Worm (Caenorhabditis elegans) whole organism, dauer: ENCODE results near the gene C26E6.12.
"Not testable (repeated sequence)": the region's sequence is repeated elsewhere in the genome, so short reads cannot be mapped to it uniquely, and the experiment has no call there.

Source experiments
- unc-62 ChIP-seq: sonication (generic microtip); optimal IDR thresholded peaks from 2 replicates; lab custom pipeline; 2017; ENCODE audit warnings: missing biosample characterization, missing genetic modification reagents, missing genetic modification characterization

C26E6.12 gene

DNA sequence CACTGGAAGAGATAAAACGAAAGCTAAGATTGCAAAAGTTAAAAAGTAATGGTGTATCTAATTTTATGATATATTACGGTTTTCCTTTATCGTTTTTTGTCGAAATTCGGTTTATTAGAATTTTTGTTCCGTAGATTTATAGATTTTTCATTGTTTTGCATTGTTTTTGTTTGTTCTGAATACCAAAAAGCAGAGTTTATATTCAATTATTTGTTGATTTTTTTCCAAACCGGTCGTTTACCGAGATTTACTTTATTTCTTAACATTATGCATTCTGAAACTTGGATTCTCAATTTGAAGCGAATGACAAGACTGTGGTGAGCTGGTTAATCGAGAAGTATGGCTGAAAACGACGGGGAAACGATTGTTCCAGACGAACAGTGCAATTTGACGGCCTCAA is 5.0 kb upstream of the C26E6.12 start, which contains the start of gene fsn-1:
TSS of gene fsn-1 (plus strand) at position 301 of the 400 bp plus-strand sequence.
- TF ChIP-seq unc-62, result no peak

DNA sequence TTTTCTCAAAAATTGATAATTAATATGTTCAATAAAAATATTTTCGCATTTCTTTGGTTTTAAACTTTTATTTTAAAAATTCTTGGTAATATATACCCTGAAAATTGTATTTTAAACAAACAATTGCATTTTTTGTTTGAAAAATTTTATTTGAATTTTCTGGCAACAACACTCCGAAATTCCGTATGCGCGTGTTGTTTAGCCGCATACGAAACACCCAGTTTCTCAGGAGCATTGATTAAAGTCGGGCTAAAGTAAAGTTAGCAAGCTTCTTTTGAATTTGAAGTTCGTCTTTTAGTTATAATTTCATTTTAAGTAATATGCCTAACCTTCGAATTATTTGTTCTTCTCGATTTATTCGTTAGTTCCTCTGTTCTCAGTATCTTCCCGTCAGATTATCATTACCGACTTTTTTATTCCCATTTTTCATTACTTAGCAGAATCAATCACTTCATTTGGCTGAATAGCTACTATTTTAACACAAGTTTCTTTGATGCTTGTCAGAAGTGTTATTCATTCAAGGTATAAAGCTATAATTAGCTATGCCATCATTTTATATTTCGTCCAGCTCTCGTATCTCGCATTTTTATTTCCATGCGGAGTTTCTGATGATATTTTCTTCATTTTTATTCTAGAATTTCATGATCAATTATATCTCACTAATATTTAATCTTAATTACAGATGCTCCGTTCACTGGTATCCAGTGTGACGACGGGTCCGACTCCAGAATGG is 3.0 kb upstream of the C26E6.12 start, which contains the start of gene mrps-18C:
TSS of gene mrps-18C (plus strand) at position 683 of the 733 bp plus-strand sequence.
- no peak for TF ChIP-seq unc-62

DNA sequence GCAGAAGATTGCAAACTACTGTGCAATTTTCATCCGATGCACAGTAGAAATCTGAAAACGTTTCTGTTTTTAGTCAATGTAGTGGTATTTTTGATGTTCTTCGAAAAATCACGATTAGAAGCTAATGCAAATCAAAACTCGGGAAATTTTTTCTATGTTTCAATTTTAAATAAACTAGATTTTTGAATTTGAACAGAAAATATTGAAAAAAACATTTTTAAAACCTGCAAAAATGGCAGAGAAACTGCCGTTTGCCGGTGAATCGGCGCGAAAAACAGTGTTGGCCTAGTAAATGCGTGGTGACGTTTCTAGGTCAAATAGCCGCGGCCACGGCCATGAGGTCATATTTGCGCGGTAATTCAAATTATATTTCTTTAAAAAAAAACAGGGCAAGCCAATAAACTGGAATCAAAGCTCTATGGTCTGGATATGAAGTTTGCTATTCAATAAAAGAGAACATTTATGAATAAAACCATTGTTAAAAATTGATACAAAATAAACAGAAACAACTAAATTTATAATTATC is 1.8 kb downstream of the C26E6.12 start, which contains the start of gene set-2:
TSS of gene set-2 (minus strand) at position 51 of the 526 bp plus-strand sequence.
- TF ChIP-seq unc-62, result no peak

DNA sequence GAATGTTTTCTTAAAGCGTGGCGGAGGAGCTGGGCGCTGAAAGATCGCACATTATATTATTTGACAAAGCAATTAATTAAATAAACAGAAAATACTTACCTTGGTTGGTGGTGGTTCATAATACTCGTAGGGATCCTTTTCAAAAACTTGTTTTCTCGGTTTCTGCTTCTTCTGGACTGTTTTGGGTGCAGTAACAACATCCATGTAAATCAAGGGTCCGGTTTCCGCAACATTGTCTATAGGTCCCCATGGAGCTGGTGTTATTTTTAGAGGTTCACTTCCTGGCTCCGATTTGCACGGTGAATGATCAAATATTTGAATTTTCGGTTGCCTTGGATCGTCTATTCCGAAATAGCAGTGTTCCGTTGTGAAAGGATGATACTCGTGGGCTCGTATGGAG is 7.9 kb downstream of the C26E6.12 start:
- no peak for TF ChIP-seq unc-62

DNA sequence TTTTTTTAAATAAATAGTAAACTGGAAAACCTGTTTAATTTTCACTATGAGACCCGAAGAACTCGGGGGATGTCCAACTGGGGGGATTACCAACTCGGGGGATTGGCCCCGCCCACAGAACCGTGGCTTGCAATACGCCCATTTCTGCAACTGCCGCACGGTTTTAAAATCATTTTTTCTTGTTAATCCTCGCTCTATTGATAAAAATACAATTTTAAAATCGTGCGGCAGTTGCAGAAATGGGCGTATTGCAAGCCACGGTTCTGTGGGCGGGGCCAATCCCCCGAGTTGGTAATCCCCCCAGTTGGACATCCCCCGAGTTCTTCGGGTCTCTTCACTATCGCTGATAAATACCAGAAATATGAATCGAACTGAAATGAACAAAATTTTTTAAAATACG is 10.0 kb downstream of the C26E6.12 start, which contains the start of gene mmab-1:
TSS of gene mmab-1 (minus strand) at position 95 of the 400 bp plus-strand sequence.
- not testable (repeated sequence) for TF ChIP-seq unc-62

DNA sequence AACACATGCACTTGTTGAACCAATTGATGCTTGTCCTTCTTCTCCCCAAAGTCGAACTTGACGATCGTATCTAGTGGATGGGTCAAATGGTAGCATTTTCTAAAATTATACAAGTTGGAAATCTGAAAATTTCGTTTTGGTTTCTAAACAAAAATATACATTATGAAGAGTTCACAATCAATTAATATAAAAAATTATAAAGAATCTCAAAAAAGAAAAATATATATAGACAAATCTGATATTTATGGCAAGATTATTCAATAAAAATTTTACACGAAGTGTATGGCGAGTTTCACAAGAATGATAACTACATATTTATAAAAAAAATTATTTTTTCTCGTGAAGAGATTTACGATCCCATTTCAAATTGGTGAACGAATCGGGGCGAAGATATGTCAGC is 11.8 kb downstream of the C26E6.12 start, which contains the start of gene ula-1:
TSS of gene ula-1 (minus strand) at position 101 of the 400 bp plus-strand sequence.
- TF ChIP-seq unc-62, result no peak

DNA sequence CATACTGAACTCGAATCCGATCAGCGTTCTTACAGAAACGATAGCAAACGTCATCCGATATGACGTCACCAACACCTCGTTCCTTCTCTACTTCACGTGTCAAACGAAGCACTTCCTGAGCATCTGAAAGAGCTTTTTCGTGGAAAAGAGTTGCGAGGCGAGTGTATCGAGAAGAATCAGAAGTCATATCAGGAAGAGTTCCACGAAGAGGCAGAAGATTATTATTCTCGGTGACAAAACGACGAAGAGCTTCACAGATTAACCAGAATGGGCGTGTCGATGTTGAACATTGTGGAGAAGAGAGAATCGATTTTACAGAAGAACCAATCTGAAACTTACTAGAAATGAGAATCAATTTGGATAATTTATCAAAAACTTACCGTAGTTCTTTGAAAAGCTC is 13.1 kb downstream of the C26E6.12 start:
- no peak for TF ChIP-seq unc-62

DNA sequence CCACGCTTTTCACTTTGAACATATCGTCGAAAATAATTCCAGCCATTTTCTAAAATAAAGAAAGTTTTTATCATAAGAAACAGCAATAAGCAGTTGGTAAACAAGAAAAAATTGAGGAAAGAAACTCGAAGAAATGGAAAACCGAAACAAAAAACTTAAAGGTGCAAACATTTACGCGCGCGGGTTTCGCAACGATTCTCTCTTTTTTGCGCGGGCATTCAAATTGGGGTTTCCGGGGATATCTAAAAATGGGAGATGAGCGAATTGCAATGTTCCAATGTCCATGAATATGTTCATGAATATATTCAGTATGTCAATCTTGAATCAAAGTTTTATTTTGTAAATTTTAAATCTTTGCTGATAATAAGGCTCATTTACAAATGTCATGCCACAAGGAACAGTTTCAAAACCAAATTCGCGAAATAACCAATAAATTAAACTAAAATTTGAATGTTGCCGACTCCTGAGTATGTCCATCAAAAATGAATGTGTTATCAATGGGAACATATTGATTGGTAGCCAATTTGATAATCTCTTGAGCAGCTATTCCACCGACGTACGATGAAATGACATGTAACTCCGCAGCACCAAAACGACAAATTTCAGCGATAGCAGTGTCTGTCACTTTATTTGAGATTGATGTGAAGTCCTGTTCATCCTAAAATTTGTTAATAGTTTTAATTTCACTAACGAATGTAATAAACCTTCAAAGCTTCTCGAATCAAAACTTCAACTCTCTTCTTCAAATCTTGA is 13.9 kb downstream of the C26E6.12 start, which contains the start of gene rpb-8:
TSS of gene rpb-8 (minus strand) at position 49 of the 753 bp plus-strand sequence.
- no peak for TF ChIP-seq unc-62

DNA sequence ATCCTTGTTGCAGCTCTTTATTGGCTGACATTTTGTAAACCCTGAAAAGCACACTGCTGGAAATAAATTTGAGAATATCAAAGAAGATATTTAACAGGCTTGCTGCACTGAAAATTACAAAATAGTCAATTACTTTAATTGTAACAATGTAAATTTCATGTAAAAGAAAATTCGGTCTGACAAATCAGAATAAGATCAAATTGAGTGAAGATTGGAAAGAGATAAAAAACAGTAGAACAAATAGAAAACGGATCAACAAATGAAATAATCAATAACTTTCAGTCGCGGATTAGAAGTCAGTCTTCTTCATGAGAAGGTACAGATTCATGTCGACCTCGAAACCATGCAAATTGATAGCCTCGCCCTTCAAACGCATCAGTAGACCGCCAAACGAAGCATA is 15.0 kb downstream of the C26E6.12 start, which contains the start of gene rars-1:
TSS of gene rars-1 (minus strand) at position 101 of the 400 bp plus-strand sequence.
- no peak for TF ChIP-seq unc-62

DNA sequence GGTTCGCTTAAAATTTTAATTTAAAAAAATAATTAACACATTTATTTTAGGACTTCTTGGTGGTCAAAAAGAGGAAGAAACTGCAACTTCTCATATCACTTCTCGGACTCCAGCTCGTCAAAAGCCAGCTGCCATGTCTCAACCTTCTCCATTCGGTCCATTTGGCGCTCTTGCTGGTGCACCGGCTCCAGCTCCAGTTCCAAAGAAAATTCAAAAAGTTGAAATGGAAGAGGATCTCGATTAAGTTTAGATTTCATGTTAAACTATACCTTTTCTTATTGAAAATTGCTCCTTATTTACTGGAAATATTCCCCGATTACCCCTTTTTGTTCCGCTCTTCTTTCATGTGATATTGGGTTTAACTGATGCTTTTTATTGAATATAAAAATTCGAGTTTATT is 18.3 kb downstream of the C26E6.12 start:
- TF ChIP-seq unc-62, result no peak

DNA sequence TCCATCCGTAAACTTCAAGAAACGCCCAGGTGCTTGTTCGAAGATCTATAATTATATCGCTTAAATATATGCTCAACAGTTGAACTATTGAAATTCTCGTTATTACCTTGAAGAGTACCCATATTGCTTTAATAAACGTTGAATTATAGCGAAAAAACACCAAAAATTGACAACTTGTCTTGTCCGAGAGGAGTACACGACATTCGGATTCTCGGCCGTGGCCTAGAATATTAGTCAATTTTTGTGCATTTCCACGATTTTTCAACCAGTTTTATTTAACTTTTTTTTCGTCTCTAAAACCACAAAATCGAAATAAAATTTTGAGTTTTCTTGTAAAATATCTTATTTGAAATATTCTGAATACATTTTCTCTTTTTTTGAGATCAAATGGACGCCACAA is 19.7 kb downstream of the C26E6.12 start, which contains the start of the genes F26F4.9 and cee-1:
TSS of gene F26F4.9 (minus strand) at position 205 of the 400 bp plus-strand sequence.
TSS of gene cee-1 (plus strand) at position 383 of the 400 bp plus-strand sequence.
- TF ChIP-seq unc-62, result no peak

DNA sequence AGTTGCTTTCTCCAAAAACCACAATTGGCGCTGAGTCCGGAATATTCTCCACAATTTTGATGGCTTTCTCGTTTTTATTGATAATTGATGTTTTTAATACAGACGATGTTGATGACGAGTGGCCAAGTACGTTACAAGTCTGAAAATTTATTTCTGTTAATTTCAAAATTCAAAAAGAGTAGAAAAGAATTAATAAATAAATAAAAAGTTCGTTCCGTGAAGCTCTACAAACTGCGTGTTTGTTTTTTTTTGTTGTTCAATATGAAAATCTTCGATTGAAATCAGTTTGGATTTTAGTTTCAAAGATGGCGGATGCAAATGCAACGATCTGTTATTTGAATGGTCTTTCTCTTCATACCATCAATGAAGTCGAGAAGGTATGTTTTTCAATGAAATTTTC is 21.1 kb downstream of the C26E6.12 start, which contains the start of gene F26F4.2:
TSS of gene F26F4.2 (plus strand) at position 301 of the 400 bp plus-strand sequence.
- TF ChIP-seq unc-62, result no peak

DNA sequence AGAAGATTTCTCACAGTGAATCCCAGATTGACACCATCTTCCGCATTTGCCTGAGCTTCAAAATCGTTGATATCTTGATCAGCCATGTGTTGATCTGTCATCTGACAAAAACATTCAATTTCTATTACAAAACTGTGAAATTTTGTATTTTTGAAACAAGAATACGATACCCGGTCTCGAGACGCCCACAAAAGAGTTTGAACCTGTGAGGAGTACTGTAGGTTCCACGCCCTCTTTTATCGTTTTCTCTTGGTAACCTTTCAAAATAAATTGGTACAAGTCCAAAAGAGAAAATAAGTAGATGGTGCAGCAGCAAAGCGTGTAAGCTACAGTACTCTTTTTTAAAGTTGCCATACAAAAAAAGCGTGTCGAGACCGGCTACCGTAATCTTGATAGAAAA is 22.1 kb downstream of the C26E6.12 start, which contains the start of gene F26F4.12:
TSS of gene F26F4.12 (minus strand) at position 101 of the 400 bp plus-strand sequence.
- TF ChIP-seq unc-62, result no peak

DNA sequence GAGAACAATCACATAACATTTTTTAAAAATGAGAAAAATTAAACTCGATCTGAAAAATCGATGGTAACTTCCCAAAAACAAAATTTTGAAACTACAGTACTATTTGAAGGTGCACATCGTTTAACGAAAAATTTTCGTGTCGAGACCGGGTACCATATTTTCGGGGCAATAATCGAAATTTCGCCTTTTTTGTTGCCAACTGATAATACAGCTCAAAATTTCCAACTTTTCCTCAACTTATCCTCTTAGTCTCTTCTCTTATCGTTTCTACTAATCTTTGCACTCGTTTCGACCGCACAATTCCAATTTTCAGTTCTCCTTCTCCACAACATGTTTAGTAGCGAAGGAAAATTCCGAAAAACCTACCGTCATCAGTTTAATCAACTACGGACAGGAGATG is 25.2 kb downstream of the C26E6.12 start, which contains the start of gene rom-1:
TSS of gene rom-1 (plus strand) at position 301 of the 400 bp plus-strand sequence.
- no peak for TF ChIP-seq unc-62

DNA sequence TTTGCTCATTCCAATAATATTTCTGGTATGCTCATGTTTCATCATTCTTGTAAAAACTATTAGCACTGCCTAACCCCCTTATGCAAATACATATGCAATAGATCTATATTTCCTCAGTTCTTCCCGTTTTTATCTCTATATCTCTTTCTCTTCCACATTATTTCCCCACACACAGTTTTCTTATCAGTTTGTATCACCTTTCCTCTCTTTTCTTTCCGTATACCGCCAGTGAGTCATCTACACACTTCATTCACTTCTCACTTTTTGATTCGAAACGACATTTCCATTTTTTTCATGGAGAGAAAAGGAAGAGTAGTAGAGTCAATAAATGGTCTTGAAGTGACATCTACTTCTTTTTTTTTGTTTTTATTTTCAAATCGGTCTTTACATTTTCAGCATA is 25.7 kb downstream of the C26E6.12 start:
- no peak for TF ChIP-seq unc-62

DNA sequence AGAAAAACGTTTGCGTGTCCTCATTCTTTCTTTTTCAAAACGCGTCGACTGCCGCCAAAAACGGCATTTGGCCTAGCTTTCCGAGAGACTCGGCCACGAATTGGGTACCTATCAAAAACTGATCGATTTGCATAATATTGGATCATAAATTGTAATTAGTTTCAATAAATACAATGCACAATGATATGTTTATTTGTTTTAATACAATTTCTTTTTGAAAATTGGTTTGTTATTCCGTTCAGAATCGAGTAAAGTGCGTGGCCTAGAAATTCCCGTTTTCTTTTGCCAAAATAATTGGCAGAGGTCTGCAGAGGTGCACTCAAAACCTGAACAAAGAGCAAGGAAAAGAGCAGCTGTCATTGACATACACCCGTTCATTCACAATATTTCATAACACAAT is 26.6 kb downstream of the C26E6.12 start, which contains the start of gene F26F4.8:
TSS of gene F26F4.8 (minus strand) at position 69 of the 400 bp plus-strand sequence.
- TF ChIP-seq unc-62, result no peak
